Fruit fly (Drosophila melanogaster) whole organism, embryonic: ENCODE data around the gene CG13377.

Experiments
- Atf6 ChIP-seq: fragments of 200-800 bp; sonication (Bioruptor generic); IDR thresholded peaks from 2 replicates; pipeline ENCODE4 v1.3.6; 2022; ENCODE audit warnings: missing biosample characterization, missing genetic modification characterization
- B-H1 ChIP-seq: fragments of 200-800 bp; sonication (Bioruptor generic); IDR thresholded peaks from 3 replicates; pipeline ENCODE4 v1.3.6; 2022; ENCODE audit warnings: missing biosample characterization, missing genetic modification characterization
- BEAF-32 ChIP-seq: fragments of 200-800 bp; sonication (Bioruptor generic); optimal IDR thresholded peaks from 3 replicates; lab custom pipeline; 2017; ENCODE audit warnings: missing biosample characterization, missing genetic modification characterization, mild to moderate bottlenecking, moderate library complexity, missing genetic modification reagents
- C15 ChIP-seq: fragments of 200-800 bp; sonication (Bioruptor generic); IDR thresholded peaks from 3 replicates; pipeline ENCODE4 v1.3.6; 2022; ENCODE audit warnings: missing biosample characterization, missing genetic modification characterization
- CG10209 ChIP-seq: fragments of 200-800 bp; sonication (Bioruptor generic); optimal IDR thresholded peaks from 3 replicates; lab custom pipeline; 2017; ENCODE audit warnings: missing biosample characterization, mild to moderate bottlenecking, missing genetic modification characterization, missing genetic modification reagents
- CG10366 ChIP-seq: fragments of 200-800 bp; sonication (Bioruptor generic); IDR thresholded peaks from 2 replicates; pipeline ENCODE4 v1.3.6; 2022; ENCODE audit warnings: missing biosample characterization, missing genetic modification characterization
- CG10979 ChIP-seq: fragments of 200-800 bp; sonication (Bioruptor generic); optimal IDR thresholded peaks from 2 replicates; lab custom pipeline; 2018; ENCODE audit warnings: missing biosample characterization, mild to moderate bottlenecking, missing genetic modification characterization, moderate library complexity
- CG15514 ChIP-seq: fragments of 200-800 bp; sonication (Bioruptor generic); optimal IDR thresholded peaks from 3 replicates; lab custom pipeline; 2017; ENCODE audit warnings: missing biosample characterization, missing genetic modification characterization, mild to moderate bottlenecking, moderate library complexity, missing genetic modification reagents
- CG17568 ChIP-seq: fragments of 200-800 bp; sonication (Bioruptor generic); optimal IDR thresholded peaks from 2 replicates; lab custom pipeline; 2018; ENCODE audit warnings: missing biosample characterization, mild to moderate bottlenecking, missing genetic modification characterization, moderate library complexity
- CG18599 ChIP-seq: fragments of 200-800 bp; sonication (Bioruptor generic); optimal IDR thresholded peaks from 3 replicates; lab custom pipeline; 2017; ENCODE audit warnings: missing biosample characterization, missing genetic modification characterization, mild to moderate bottlenecking, moderate library complexity, missing genetic modification reagents
- CG30020 ChIP-seq: fragments of 200-800 bp; optimal IDR thresholded peaks from 2 replicates; lab custom pipeline; 2019; ENCODE audit warnings: missing biosample characterization, mild to moderate bottlenecking, missing genetic modification characterization, moderate library complexity
- CG32532 ChIP-seq: fragments of 200-800 bp; sonication (Bioruptor generic); IDR thresholded peaks from 2 replicates; pipeline ENCODE4 v1.3.6; 2022; ENCODE audit warnings: missing biosample characterization, missing genetic modification characterization
- CG3281 ChIP-seq: fragments of 200-800 bp; sonication (Bioruptor generic); optimal IDR thresholded peaks from 3 replicates; lab custom pipeline; 2017; ENCODE audit warnings: missing biosample characterization, mild to moderate bottlenecking, missing genetic modification characterization
- CG4820 ChIP-seq: fragments of 200-800 bp; sonication (Bioruptor generic); optimal IDR thresholded peaks from 3 replicates; lab custom pipeline; 2016; ENCODE audit warnings: missing biosample characterization, missing genetic modification characterization
- CG6813 ChIP-seq: fragments of 200-800 bp; sonication (Bioruptor generic); optimal IDR thresholded peaks from 2 replicates; lab custom pipeline; 2017; ENCODE audit warnings: missing biosample characterization, missing genetic modification characterization, mild to moderate bottlenecking, moderate library complexity, missing genetic modification reagents
- CG8290 ChIP-seq, 3 experiments: fragments of 200-800 bp; sonication (Bioruptor generic); optimal IDR thresholded peaks; 2 replicates each; lab custom pipeline; 2016 to 2019; ENCODE audit warnings: missing biosample characterization in 3 of 3, missing genetic modification characterization in 3 of 3, mild to moderate bottlenecking in 2 of 3, moderate library complexity in 1 of 3
- CG9817 ChIP-seq: fragments of 200-800 bp; sonication (Bioruptor generic); optimal IDR thresholded peaks from 2 replicates; lab custom pipeline; 2018; ENCODE audit warnings: missing biosample characterization, mild to moderate bottlenecking, missing genetic modification characterization, moderate library complexity
- CrebB ChIP-seq: fragments of 200-800 bp; sonication (Bioruptor generic); optimal IDR thresholded peaks from 3 replicates; lab custom pipeline; 2018; ENCODE audit warnings: missing biosample characterization, mild to moderate bottlenecking, missing genetic modification characterization
- Fer3 ChIP-seq: fragments of 200-800 bp; sonication (Bioruptor generic); optimal IDR thresholded peaks from 2 replicates; lab custom pipeline; 2018; ENCODE audit warnings: missing biosample characterization, mild to moderate bottlenecking, missing genetic modification characterization, moderate library complexity
- Hmr ChIP-seq: fragments of 200-800 bp; sonication (Bioruptor generic); optimal IDR thresholded peaks from 3 replicates; lab custom pipeline; 2017; ENCODE audit warnings: mild to moderate bottlenecking, missing biosample characterization, missing genetic modification reagents, missing genetic modification characterization
- MBD-R2 ChIP-seq: fragments of 200-800 bp; sonication (Bioruptor generic); IDR thresholded peaks from 2 replicates; pipeline ENCODE4 v1.3.6; 2022; ENCODE audit warnings: missing biosample characterization, missing genetic modification characterization
- Med ChIP-seq: fragments of 200-800 bp; sonication (Bioruptor generic); peaks from one replicate; lab custom pipeline; 2016; ENCODE audit warnings: missing biosample characterization, missing genetic modification characterization, mild to moderate bottlenecking, inconsistent platforms, moderate library complexity
- Meics ChIP-seq: fragments of 200-800 bp; sonication (Bioruptor generic); optimal IDR thresholded peaks from 2 replicates; lab custom pipeline; 2017; ENCODE audit warnings: missing biosample characterization, mild to moderate bottlenecking, missing genetic modification characterization
- Rfx ChIP-seq: fragments of 200-800 bp; sonication (Bioruptor generic); IDR thresholded peaks from 2 replicates; pipeline ENCODE4 v1.3.6; 2022; ENCODE audit warnings: missing biosample characterization, missing genetic modification characterization
- Xbp1 ChIP-seq: fragments of 200-800 bp; sonication (Bioruptor generic); optimal IDR thresholded peaks from 3 replicates; lab custom pipeline; 2016; ENCODE audit warnings: missing biosample characterization, mild to moderate bottlenecking, missing genetic modification characterization
- ash1 ChIP-seq: fragments of 200-800 bp; sonication (Bioruptor generic); optimal IDR thresholded peaks from 2 replicates; lab custom pipeline; 2018; ENCODE audit warnings: missing biosample characterization, mild to moderate bottlenecking, missing genetic modification characterization
- caup ChIP-seq: fragments of 200-800 bp; sonication (Bioruptor generic); optimal IDR thresholded peaks from 3 replicates; lab custom pipeline; 2017; ENCODE audit warnings: missing biosample characterization, mild to moderate bottlenecking, missing genetic modification characterization, moderate library complexity; ENCODE audit not compliant: severe bottlenecking
- ci ChIP-seq: fragments of 200-800 bp; sonication (Bioruptor generic); IDR thresholded peaks from 3 replicates; pipeline ENCODE4 v1.3.6; 2022; ENCODE audit warnings: missing biosample characterization, missing genetic modification characterization
- cwo ChIP-seq: fragments of 200-800 bp; sonication (Bioruptor generic); optimal IDR thresholded peaks from 3 replicates; lab custom pipeline; 2017; ENCODE audit warnings: missing biosample characterization, missing genetic modification characterization, mild to moderate bottlenecking, moderate library complexity, missing genetic modification reagents
- dysf ChIP-seq: fragments of 200-800 bp; sonication (Bioruptor generic); IDR thresholded peaks from 3 replicates; pipeline ENCODE4 v1.3.6; 2022; ENCODE audit warnings: missing biosample characterization, missing genetic modification characterization
- exex ChIP-seq: fragments of 200-800 bp; sonication (Bioruptor generic); optimal IDR thresholded peaks from 4 replicates; lab custom pipeline; 2018; ENCODE audit warnings: missing biosample characterization, mild to moderate bottlenecking, missing genetic modification characterization, moderate library complexity
- kay ChIP-seq: fragments of 200-800 bp; sonication (Bioruptor generic); optimal IDR thresholded peaks from 2 replicates; lab custom pipeline; 2016; ENCODE audit warnings: missing biosample characterization, missing genetic modification characterization
- lab ChIP-seq: fragments of 200-800 bp; sonication (Bioruptor generic); optimal IDR thresholded peaks from 3 replicates; lab custom pipeline; 2017; ENCODE audit warnings: missing biosample characterization, missing genetic modification characterization, mild to moderate bottlenecking, moderate library complexity, missing genetic modification reagents
- luna ChIP-seq: fragments of 200-800 bp; sonication (Bioruptor generic); optimal IDR thresholded peaks from 2 replicates; lab custom pipeline; 2016; ENCODE audit warnings: missing biosample characterization, missing genetic modification characterization
- odd ChIP-seq: fragments of 200-800 bp; sonication (Bioruptor generic); optimal IDR thresholded peaks from 2 replicates; lab custom pipeline; 2017; ENCODE audit warnings: missing biosample characterization, mild to moderate bottlenecking, missing genetic modification characterization
- row ChIP-seq: fragments of 200-800 bp; sonication (Bioruptor generic); IDR thresholded peaks from 3 replicates; pipeline ENCODE4 v1.3.6; 2022; ENCODE audit warnings: missing biosample characterization, missing genetic modification characterization
- run ChIP-seq: fragments of 200-800 bp; sonication (Bioruptor generic); optimal IDR thresholded peaks from 3 replicates; lab custom pipeline; 2018; ENCODE audit warnings: missing biosample characterization, mild to moderate bottlenecking, missing genetic modification characterization
- sens ChIP-seq: fragments of 200-800 bp; sonication (Bioruptor generic); peaks from one replicate; lab custom pipeline; 2016; ENCODE audit warnings: missing biosample characterization, missing genetic modification characterization
- sr ChIP-seq: fragments of 200-800 bp; sonication (Bioruptor generic); IDR thresholded peaks from 3 replicates; pipeline ENCODE4 v1.3.6; 2022; ENCODE audit warnings: missing biosample characterization, missing genetic modification characterization

CG13377 gene

DNA sequence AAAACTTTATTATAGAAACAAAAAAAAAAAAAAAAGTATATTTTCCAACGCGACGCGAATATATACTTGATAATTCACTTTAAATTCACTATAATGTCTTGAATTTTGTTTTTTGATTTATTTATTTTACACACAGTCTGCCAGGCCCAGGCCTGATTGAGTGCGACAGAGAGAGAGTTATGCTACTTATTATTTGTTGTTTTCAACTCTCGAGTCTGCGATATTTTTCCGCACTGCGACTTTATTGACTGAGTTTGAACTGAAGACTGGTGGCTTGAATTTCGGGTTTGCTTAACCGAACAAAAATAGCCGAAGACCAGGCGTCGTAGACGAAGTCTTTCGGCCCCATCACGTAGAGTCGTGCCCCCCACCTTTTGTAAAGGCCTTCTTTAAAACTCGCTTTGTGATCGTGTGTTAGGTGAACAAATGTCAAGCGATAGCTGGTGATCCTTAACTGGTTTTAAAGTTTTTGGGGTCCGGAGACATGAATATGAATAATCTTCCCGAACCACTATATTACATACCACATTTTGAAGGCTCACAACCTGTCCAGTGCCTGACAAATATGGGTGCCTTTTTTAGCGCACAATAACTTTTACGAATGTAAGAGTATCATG is at the start of gene CG13377 (continued):
- TF ChIP-seq ci (GFP tag; lab: Robert Waterston, UW) (peak; percentile 58; the same call in 1 of the 3 replicates), Fer3 (peak; percentile 15), dysf (GFP tag; lab: Robert Waterston, UW) (peak; percentile 61; the same call in 1 of the 3 replicates), cwo (GFP tag; lab: Kevin White, UChicago) (no peak), CG10366 (GFP tag; lab: Robert Waterston, UW) (0 out of 2 replicates have a peak, but pooled peaks have one; percentile 10), Med (GFP tag; lab: Kevin White, UChicago) (peak; percentile 83), CG4820 (GFP tag; lab: Kevin White, UChicago) (peak; percentile 3), odd (GFP tag; lab: Kevin White, UChicago) (no peak), kay (GFP tag; lab: Kevin White, UChicago) (no peak), CG8290 (GFP tag; optimal IDR thresholded peaks at IDR 0.05; lab: Kevin White, UChicago) (no peak), CG8290 (tag; optimal IDR thresholded peaks at IDR 0.05; lab: Kevin White, UChicago) (peak in 1 of 2 experiments; percentile 13), B-H1 (peak; percentile 25; the same call in 1 of the 3 replicates), CG6813 (no peak), row (GFP tag; lab: Robert Waterston, UW) (peak; percentile 60; the same call in 1 of the 3 replicates)

- peak; percentile 43 for TF ChIP-seq caup (GFP tag; lab: Kevin White, UChicago)
- no peak for TF ChIP-seq luna (GFP tag; lab: Kevin White, UChicago)
- 0 out of 3 replicates have a peak, but pooled peaks have one; percentile 14 for TF ChIP-seq C15 (GFP tag; lab: Robert Waterston, UW)
- no peak for TF ChIP-seq CG30020 (tag; lab: Kevin White, UChicago)
- peak; percentile 17 for TF ChIP-seq CG17568 (GFP tag; lab: Kevin White, UChicago)
- TF ChIP-seq Atf6 (GFP tag; lab: Robert Waterston, UW) = peak; percentile 47; the same call in 1 of the 2 replicates
- peak; percentile 3 for TF ChIP-seq Fer3
- TF ChIP-seq BEAF-32 (GFP tag; lab: Kevin White, UChicago) = no peak
- no peak for TF ChIP-seq CG32532
- TF ChIP-seq CG18599 (GFP tag; lab: Kevin White, UChicago) = peak; percentile 50
- TF ChIP-seq MBD-R2 (GFP tag; lab: Robert Waterston, UW) = no peak
- TF ChIP-seq CG10979 (tag; lab: Kevin White, UChicago) = no peak
- TF ChIP-seq CG9817 (tag; lab: Kevin White, UChicago) = no peak
- TF ChIP-seq Meics = peak; percentile 27
- no peak for TF ChIP-seq CrebB
- no peak for TF ChIP-seq CG8290 (GFP tag; optimal IDR thresholded peaks at IDR 0.05; lab: Kevin White, UChicago)
- TF ChIP-seq CG8290 (tag; optimal IDR thresholded peaks at IDR 0.05; lab: Kevin White, UChicago) = peak in 1 of 2 experiments; percentile 22
- no peak for TF ChIP-seq run (tag; lab: Kevin White, UChicago)
- peak; percentile 5 for TF ChIP-seq CG10209 (GFP tag; lab: Kevin White, UChicago)
- TF ChIP-seq Rfx = no peak
- TF ChIP-seq exex (tag; lab: Kevin White, UChicago) = no peak
- no peak for TF ChIP-seq Xbp1 (GFP tag; lab: Kevin White, UChicago)
- TF ChIP-seq ash1 (GFP tag; lab: Kevin White, UChicago) = no peak
- TF ChIP-seq sens (GFP tag; lab: Kevin White, UChicago) = peak; percentile 69
- peak; percentile 17 for TF ChIP-seq CG6813
- TF ChIP-seq lab (GFP tag; lab: Kevin White, UChicago) = peak; percentile 61
- peak; percentile 47 for TF ChIP-seq CG15514 (GFP tag; lab: Kevin White, UChicago)
- no peak for TF ChIP-seq sr (GFP tag; lab: Robert Waterston, UW)
- TF ChIP-seq Hmr = peak; percentile 29
- TF ChIP-seq CG3281 = peak; percentile 9
Observed at dm6 chrX:311328-311727, 47.5 kb upstream of the CG13377 start.
